Fruit fly (Drosophila melanogaster): Measurements from ENCODE around the gene CG33500.

- TF ChIP-seq D1 (tag; optimal IDR thresholded peaks at IDR 0.05), result no peak
- no peak for TF ChIP-seq CG8159 (tag; optimal IDR thresholded peaks at IDR 0.05)
- no peak for TF ChIP-seq CG15710 (tag; optimal IDR thresholded peaks at IDR 0.05)
- TF ChIP-seq CG8301 (tag; optimal IDR thresholded peaks at IDR 0.05), result no peak
- TF ChIP-seq CG13204 (GFP tag; optimal IDR thresholded peaks at IDR 0.05), result no peak
- no peak for TF ChIP-seq EcR (GFP tag; optimal IDR thresholded peaks at IDR 0.05)
- TF ChIP-seq gl (tag; optimal IDR thresholded peaks at IDR 0.05), result no peak
These were observed 2.1 kb downstream of the CG33500 start, which contains the start of gene CG33272 for dm6 chr3L:11510489-11510888.
